Fruit fly (Drosophila melanogaster): ENCODE measurements around the gene CG4949.

CG4949 gene

dm6 chrX:17113324-17113723 is 34.7 kb downstream of the CG4949 start (continued):
- TF ChIP-seq CG11294 (GFP tag; IDR thresholded peaks at IDR 0.05) (0 out of 2 replicates have a peak, but pooled peaks have one; percentile 36), CG16779 (tag; optimal IDR thresholded peaks at IDR 0.05) (peak; percentile 23), eg (GFP tag; IDR thresholded peaks at IDR 0.05) (peak; percentile 49; the same call in 1 of the 3 replicates), OdsH (GFP tag; optimal IDR thresholded peaks at IDR 0.05) (peak; percentile 82), Ets21C (GFP tag; optimal IDR thresholded peaks at IDR 0.05) (no peak), CG3919 (GFP tag; optimal IDR thresholded peaks at IDR 0.05) (peak; percentile 61), lz (GFP tag; optimal IDR thresholded peaks at IDR 0.05) (peak; percentile 39), Eip78C (GFP tag) (peak; percentile 87), CG11762 (GFP tag; optimal IDR thresholded peaks at IDR 0.05; ENCODE audit: insufficient read depth) (peak; percentile 49), salr (GFP tag; optimal IDR thresholded peaks at IDR 0.05) (peak in 1 of 2 experiments; percentile 55), CG9139 (GFP tag; optimal IDR thresholded peaks at IDR 0.05) (no peak), CG8119 (GFP tag; IDR thresholded peaks at IDR 0.05) (peak; percentile 87), Eip75B (GFP tag; optimal IDR thresholded peaks at IDR 0.05) (no peak), Hr4 (GFP tag; optimal IDR thresholded peaks at IDR 0.05) (peak; percentile 32), CG32006 (GFP tag; optimal IDR thresholded peaks at IDR 0.05) (peak; percentile 83), esn (GFP tag; optimal IDR thresholded peaks at IDR 0.05) (peak; percentile 71), Hr38 (GFP tag; optimal IDR thresholded peaks at IDR 0.05) (no peak)

DNA sequence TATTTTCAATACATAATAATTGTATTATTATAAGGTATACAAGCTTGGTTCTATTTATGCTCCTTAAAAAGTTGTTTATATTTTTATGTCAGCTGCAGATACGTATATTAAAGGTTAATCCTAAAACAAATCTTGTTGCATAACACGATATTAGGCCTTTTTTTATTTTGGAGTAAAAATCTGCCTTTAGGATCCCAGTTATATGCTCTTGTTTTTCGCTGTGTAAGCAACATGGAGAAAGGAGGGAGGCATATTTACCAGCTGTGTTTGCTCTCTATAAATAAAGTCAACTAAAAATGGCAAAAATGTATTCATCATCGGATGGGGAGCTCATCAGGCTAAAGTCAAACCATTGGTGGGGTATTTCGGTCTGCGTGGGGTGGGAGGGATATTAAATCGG is 43.0 kb downstream of the CG4949 start:
- TF ChIP-seq Hr39 (GFP tag; optimal IDR thresholded peaks at IDR 0.05): peak; percentile 12
- no peak for TF ChIP-seq Ets21C (GFP tag; optimal IDR thresholded peaks at IDR 0.05)
- no peak for TF ChIP-seq lz (GFP tag; optimal IDR thresholded peaks at IDR 0.05)
- no peak for TF ChIP-seq vri (GFP tag; optimal IDR thresholded peaks at IDR 0.05)
- TF ChIP-seq net (GFP tag; optimal IDR thresholded peaks at IDR 0.05): peak; percentile 28
- no peak for TF ChIP-seq CG11762 (GFP tag; optimal IDR thresholded peaks at IDR 0.05; ENCODE audit: insufficient read depth)
- peak; percentile 18 for TF ChIP-seq topi (GFP tag; optimal IDR thresholded peaks at IDR 0.05)
- TF ChIP-seq Eip75B (GFP tag; optimal IDR thresholded peaks at IDR 0.05): peak; percentile 9
- TF ChIP-seq CG34406 (GFP tag; optimal IDR thresholded peaks at IDR 0.05): peak; percentile 13
- TF ChIP-seq cyc (GFP tag; optimal IDR thresholded peaks at IDR 0.05): peak; percentile 7
- TF ChIP-seq Eip93F (GFP tag; optimal IDR thresholded peaks at IDR 0.05): no peak
- TF ChIP-seq CG6854 (GFP tag; optimal IDR thresholded peaks at IDR 0.05): no peak
- peak; percentile 39 for TF ChIP-seq esn (GFP tag; optimal IDR thresholded peaks at IDR 0.05)
- no peak for TF ChIP-seq dac (GFP tag; optimal IDR thresholded peaks at IDR 0.05)
- TF ChIP-seq eg (GFP tag; IDR thresholded peaks at IDR 0.05): peak; percentile 30; the same call in 1 of the 3 replicates
- TF ChIP-seq Gug (GFP tag; IDR thresholded peaks at IDR 0.05): no peak
- TF ChIP-seq dsx (GFP tag; optimal IDR thresholded peaks at IDR 0.05; ENCODE audit: poor library complexity, severe bottlenecking): no peak
- TF ChIP-seq Met (GFP tag; optimal IDR thresholded peaks at IDR 0.05): peak; percentile 19
- peak; percentile 34 for TF ChIP-seq CG6792 (GFP tag; optimal IDR thresholded peaks at IDR 0.05)
- no peak for TF ChIP-seq CG7368 (GFP tag; optimal IDR thresholded peaks at IDR 0.05)
- no peak for TF ChIP-seq spab (GFP tag; optimal IDR thresholded peaks at IDR 0.05)
- TF ChIP-seq Lpt (GFP tag; optimal IDR thresholded peaks at IDR 0.05): no peak
- TF ChIP-seq Eip78C (GFP tag): peak; percentile 80
- no peak for TF ChIP-seq CG8319 (GFP tag; optimal IDR thresholded peaks at IDR 0.05)
- TF ChIP-seq CG6808 (GFP tag; optimal IDR thresholded peaks at IDR 0.05): peak; percentile 27
- peak; percentile 45 for TF ChIP-seq OdsH (GFP tag; optimal IDR thresholded peaks at IDR 0.05)
- TF ChIP-seq acj6 (GFP tag; optimal IDR thresholded peaks at IDR 0.05): peak; percentile 13
- peak; percentile 0 for TF ChIP-seq Ets96B (tag; optimal IDR thresholded peaks at IDR 0.05)
- no peak for TF ChIP-seq CG16779 (tag; optimal IDR thresholded peaks at IDR 0.05)
- peak; percentile 3 for TF ChIP-seq CG9139 (GFP tag; optimal IDR thresholded peaks at IDR 0.05)
- peak; percentile 16 for TF ChIP-seq CG31627 (GFP tag; optimal IDR thresholded peaks at IDR 0.05)
- TF ChIP-seq CG3032 (tag; optimal IDR thresholded peaks at IDR 0.05): peak; percentile 9
- no peak for TF ChIP-seq CG11902 (GFP tag; optimal IDR thresholded peaks at IDR 0.05)
- TF ChIP-seq svp (GFP tag): no peak
- TF ChIP-seq CG8119 (GFP tag; IDR thresholded peaks at IDR 0.05): no peak
- TF ChIP-seq CG15336 (GFP tag; IDR thresholded peaks at IDR 0.05): peak; percentile 40; the same call in 1 of the 2 replicates
- peak; percentile 30 to 34 for TF ChIP-seq ss (GFP tag; optimal IDR thresholded peaks at IDR 0.05)
- peak; percentile 50 for TF ChIP-seq CG32006 (GFP tag; optimal IDR thresholded peaks at IDR 0.05)
- TF ChIP-seq Blimp-1 (GFP tag; optimal IDR thresholded peaks at IDR 0.05): no peak
- TF ChIP-seq Sox15 (GFP tag; optimal IDR thresholded peaks at IDR 0.05): no peak
- no peak for TF ChIP-seq fd85E (GFP tag; optimal IDR thresholded peaks at IDR 0.05)
- no peak for TF ChIP-seq CG3919 (GFP tag; optimal IDR thresholded peaks at IDR 0.05)
- TF ChIP-seq Sox14 (GFP tag; optimal IDR thresholded peaks at IDR 0.05): no peak
- TF ChIP-seq CG8632 (GFP tag; optimal IDR thresholded peaks at IDR 0.05): peak; percentile 11
